Worm (Caenorhabditis elegans) whole organism, L3 larva: ENCODE results near the gene C14A11.6.
A peak's percentile ranks its signal among the peaks of the same experiment; 100 is the strongest.

Experiments
- R02D3.7 ChIP-seq: fragments of 150-350 bp; optimal IDR thresholded peaks from 2 replicates; lab custom pipeline; 2014; ENCODE audit warnings: missing biosample characterization, missing genetic modification characterization
- ama-1 ChIP-seq: fragments of 150-350 bp; optimal IDR thresholded peaks from 2 replicates; lab custom pipeline; 2018
- elt-2 ChIP-seq: sonication (generic microtip); optimal IDR thresholded peaks from 2 replicates; lab custom pipeline; 2016; ENCODE audit warnings: missing genetic modification reagents, mild to moderate bottlenecking, missing genetic modification characterization, missing compliant biosample characterization
- fos-1 ChIP-seq: fragments of 150-350 bp; optimal IDR thresholded peaks from 2 replicates; lab custom pipeline; 2014; ENCODE audit warnings: missing biosample characterization, missing genetic modification characterization
- lin-15B ChIP-seq: fragments of 150-350 bp; optimal IDR thresholded peaks from 2 replicates; lab custom pipeline; 2014; ENCODE audit warnings: missing biosample characterization, missing genetic modification characterization
- mml-1 ChIP-seq: fragments of 150-350 bp; sonication (generic microtip); optimal IDR thresholded peaks from 3 replicates; lab custom pipeline; 2014; ENCODE audit warnings: missing biosample characterization, missing genetic modification characterization
- nhr-76 ChIP-seq: fragments of 150-350 bp; sonication (generic microtip); optimal IDR thresholded peaks from 5 replicates; lab custom pipeline; 2014; ENCODE audit warnings: missing biosample characterization, missing genetic modification characterization
- pqm-1 ChIP-seq: fragments of 150-350 bp; optimal IDR thresholded peaks from 2 replicates; lab custom pipeline; 2017; ENCODE audit warnings: missing biosample characterization, missing genetic modification characterization, inconsistent platforms
- snpc-4 ChIP-seq: fragments of 150-350 bp; optimal IDR thresholded peaks from 2 replicates; lab custom pipeline; 2014; ENCODE audit warnings: missing biosample characterization, missing genetic modification characterization
- unc-39 ChIP-seq: sonication (generic microtip); optimal IDR thresholded peaks from 4 replicates; lab custom pipeline; 2017; ENCODE audit warnings: missing biosample characterization, missing genetic modification characterization
- unc-62 ChIP-seq: fragments of 150-350 bp; sonication (generic microtip); optimal IDR thresholded peaks from 4 replicates; lab custom pipeline; 2014; ENCODE audit warnings: missing biosample characterization, missing genetic modification reagents, missing genetic modification characterization
- zag-1 ChIP-seq: fragments of 150-350 bp; optimal IDR thresholded peaks from 2 replicates; lab custom pipeline; 2014; ENCODE audit warnings: missing biosample characterization, missing genetic modification characterization
- ztf-11 ChIP-seq: fragments of 150-350 bp; optimal IDR thresholded peaks from 2 replicates; lab custom pipeline; 2014; ENCODE audit warnings: missing biosample characterization, missing genetic modification characterization

DNA sequence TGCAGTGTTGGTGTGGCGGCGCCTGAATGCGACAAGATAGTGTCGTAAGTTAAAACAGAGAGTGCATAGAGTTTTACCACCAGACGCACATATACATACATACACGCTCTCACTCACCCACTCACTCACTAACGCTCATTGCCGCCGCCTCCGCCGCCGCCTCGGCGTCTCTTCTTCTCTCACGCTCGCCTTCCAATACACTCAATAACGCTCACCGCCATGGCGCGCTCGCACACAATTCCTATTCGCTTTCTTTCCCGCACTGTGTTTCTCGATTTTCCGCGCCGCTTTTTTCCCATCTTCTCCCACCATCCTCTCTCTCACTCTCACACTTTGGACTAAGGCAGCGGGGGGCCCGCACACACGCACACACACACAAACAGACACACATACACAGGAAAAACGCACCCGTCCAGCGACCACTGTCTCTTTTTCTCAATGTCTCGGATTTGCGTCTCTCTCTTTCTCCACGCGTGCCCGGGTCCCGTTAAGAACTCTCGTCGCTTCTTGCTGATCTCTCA is 38.5 kb upstream of the C14A11.6 start, which contains the start of gene kin-29:
- TF ChIP-seq R02D3.7 (peak; percentile 31), ztf-11 (tag; lab: Kevin White, UChicago) (no peak), elt-2 (peak; percentile 83), zag-1 (tag; lab: Kevin White, UChicago) (peak; percentile 18), unc-39 (tag; lab: Kevin White, UChicago) (no peak), unc-62 (GFP tag; lab: Kevin White, UChicago) (peak; percentile 61), pqm-1 (tag; lab: Kevin White, UChicago) (no peak), snpc-4 (peak; percentile 50), mml-1 (tag; lab: Kevin White, UChicago) (no peak), ama-1 (lab: Kevin White, UChicago) (no peak), fos-1 (tag; lab: Kevin White, UChicago) (peak; percentile 68), lin-15B (tag; lab: Kevin White, UChicago) (peak; percentile 45), nhr-76 (tag; lab: Kevin White, UChicago) (no peak)
